Worm (Caenorhabditis elegans): ENCODE measurements around the gene pmk-2.

ce11 chrIV:8136548-8136947 is 6.8 kb upstream of the pmk-2 start:
- TF ChIP-seq C16A3.4 (tag; optimal IDR thresholded peaks at IDR 0.05): no peak
- TF ChIP-seq jun-1 (tag; optimal IDR thresholded peaks at IDR 0.05): no peak
- TF ChIP-seq ama-1 (optimal IDR thresholded peaks at IDR 0.05): no peak
- no peak for TF ChIP-seq efl-1 (optimal IDR thresholded peaks at IDR 0.05)
- TF ChIP-seq efl-1 (GFP tag; optimal IDR thresholded peaks at IDR 0.05 in 1 of 2): no peak
- TF ChIP-seq lin-13 (GFP tag; optimal IDR thresholded peaks at IDR 0.05): no peak
- TF ChIP-seq zag-1 (tag; optimal IDR thresholded peaks at IDR 0.05): no peak
- no peak for TF ChIP-seq pag-3 (tag; optimal IDR thresholded peaks at IDR 0.05; ENCODE audit: borderline replicate concordance, insufficient read depth)
- TF ChIP-seq fos-1 (tag; optimal IDR thresholded peaks at IDR 0.05): no peak
- no peak for TF ChIP-seq isw-1 (GFP tag; IDR thresholded peaks at IDR 0.05)
- TF ChIP-seq nhr-77 (tag; optimal IDR thresholded peaks at IDR 0.05): no peak
- no peak for TF ChIP-seq mep-1 (tag; optimal IDR thresholded peaks at IDR 0.05)

Data from whole organism, L1 larva.